Comparison of ENCODE assay signal across 1 fruit fly cellular context in genomic region chr3R:25661531-25662193, dm6.
TF ChIP-seq lines count a peak whose summit lies in the region.

TSS of gene RASSF8 (plus strand) at chr3R:25661795.

TF ChIP-seq in whole organism, embryonic, 481 proteins besides CTCF, POLR2A, EP300 and RAD21 (continued from another document and continues in another):
- TF ChIP-seq CG3281 (GFP tag; optimal IDR thresholded peaks at IDR 0.05; lab: Kevin White, UChicago) (no peak), Tbp (GFP tag; optimal IDR thresholded peaks at IDR 0.05; lab: Kevin White, UChicago) (no peak), bbx (GFP tag; IDR thresholded peaks at IDR 0.05; lab: Robert Waterston, UW; ENCODE audit: partially characterized antibody) (peak; percentile 64), CG10565 (GFP tag; optimal IDR thresholded peaks at IDR 0.05; lab: Kevin White, UChicago) (no peak), lola (GFP tag; optimal IDR thresholded peaks at IDR 0.05; lab: Kevin White, UChicago) (no peak), Max (GFP tag; optimal IDR thresholded peaks at IDR 0.05; lab: Kevin White, UChicago) (no peak), usp (GFP tag; optimal IDR thresholded peaks at IDR 0.05; lab: Kevin White, UChicago) (no peak), danr (GFP tag; IDR thresholded peaks at IDR 0.05; lab: Robert Waterston, UW) (no peak), ab (GFP tag; optimal IDR thresholded peaks at IDR 0.05; lab: Kevin White, UChicago) (no peak), CG17328 (GFP tag; IDR thresholded peaks at IDR 0.05; lab: Robert Waterston, UW) (no peak), mam (GFP tag; optimal IDR thresholded peaks at IDR 0.05; lab: Kevin White, UChicago) (peak; percentile 41), chm (GFP tag; IDR thresholded peaks at IDR 0.05; lab: Robert Waterston, UW) (no peak), Six4 (GFP tag; optimal IDR thresholded peaks at IDR 0.05; lab: Kevin White, UChicago) (no peak), Myb (GFP tag; optimal IDR thresholded peaks at IDR 0.05; lab: Kevin White, UChicago) (peak; percentile 57), rib (GFP tag; IDR thresholded peaks at IDR 0.05; lab: Robert Waterston, UW) (no peak), az2 (GFP tag; optimal IDR thresholded peaks at IDR 0.05; lab: Kevin White, UChicago) (no peak), cato (GFP tag; optimal IDR thresholded peaks at IDR 0.05; lab: Kevin White, UChicago; ENCODE audit: borderline replicate concordance) (no peak), eve (GFP tag; optimal IDR thresholded peaks at IDR 0.05; lab: Kevin White, UChicago) (no peak), CG30431 (GFP tag; optimal IDR thresholded peaks at IDR 0.05; lab: Kevin White, UChicago) (no peak), dm (GFP tag; optimal IDR thresholded peaks at IDR 0.05; lab: Kevin White, UChicago) (peak; percentile 25), CG12155 (GFP tag; optimal IDR thresholded peaks at IDR 0.05; lab: Kevin White, UChicago) (no peak), CG31441 (GFP tag; IDR thresholded peaks at IDR 0.05; lab: Robert Waterston, UW) (peak; percentile 38), CG5953 (GFP tag; IDR thresholded peaks at IDR 0.05; lab: Robert Waterston, UW) (no peak), cwo (GFP tag; optimal IDR thresholded peaks at IDR 0.05; lab: Kevin White, UChicago) (no peak), CG15601 (tag; optimal IDR thresholded peaks at IDR 0.05; lab: Kevin White, UChicago) (no peak), dmrt11E (tag; optimal IDR thresholded peaks at IDR 0.05; lab: Kevin White, UChicago) (no peak), CG7556 (GFP tag; optimal IDR thresholded peaks at IDR 0.05; lab: Kevin White, UChicago) (no peak), Antp (GFP tag; optimal IDR thresholded peaks at IDR 0.05; lab: Kevin White, UChicago) (peak; percentile 27), HLH4C (GFP tag; IDR thresholded peaks at IDR 0.05; lab: Robert Waterston, UW; ENCODE audit: partially characterized antibody) (peak; percentile 68), CkIIα-i1 (GFP tag; IDR thresholded peaks at IDR 0.05; lab: Robert Waterston, UW) (no peak), CG43689 (GFP tag; IDR thresholded peaks at IDR 0.05; lab: Robert Waterston, UW) (no peak), CG1647 (GFP tag; optimal IDR thresholded peaks at IDR 0.05; lab: Kevin White, UChicago) (peak; percentile 4), Awh (GFP tag; IDR thresholded peaks at IDR 0.05; lab: Robert Waterston, UW) (no peak), CG8944 (GFP tag; optimal IDR thresholded peaks at IDR 0.05; lab: Kevin White, UChicago) (peak; percentile 22), CG4617 (GFP tag; optimal IDR thresholded peaks at IDR 0.05; lab: Kevin White, UChicago; ENCODE audit: borderline replicate concordance) (peak; percentile 1), CG11456 (GFP tag; IDR thresholded peaks at IDR 0.05; lab: Robert Waterston, UW) (peak; percentile 62; the same call in 1 of the 3 replicates), tap (tag; optimal IDR thresholded peaks at IDR 0.05; lab: Kevin White, UChicago) (no peak), CG3065 (GFP tag; optimal IDR thresholded peaks at IDR 0.05; lab: Kevin White, UChicago) (no peak), CG5245 (GFP tag; optimal IDR thresholded peaks at IDR 0.05; lab: Kevin White, UChicago) (no peak), CG14965 (GFP tag; optimal IDR thresholded peaks at IDR 0.05; lab: Kevin White, UChicago; ENCODE audit: borderline replicate concordance) (no peak), Hr78 (GFP tag; optimal IDR thresholded peaks at IDR 0.05; lab: Kevin White, UChicago) (no peak), Scr (GFP tag; IDR thresholded peaks at IDR 0.05; lab: Robert Waterston, UW; ENCODE audit: partially characterized antibody) (peak; percentile 71), CG17802 (tag; optimal IDR thresholded peaks at IDR 0.05; lab: Kevin White, UChicago) (no peak), CG11696 (GFP tag; IDR thresholded peaks at IDR 0.05; lab: Robert Waterston, UW) (no peak), Oli (tag; optimal IDR thresholded peaks at IDR 0.05; lab: Kevin White, UChicago) (no peak), fd64A (GFP tag; optimal IDR thresholded peaks at IDR 0.05; lab: Kevin White, UChicago) (no peak), corto (GFP tag; optimal IDR thresholded peaks at IDR 0.05; lab: Kevin White, UChicago) (no peak), CG10543 (GFP tag; optimal IDR thresholded peaks at IDR 0.05; lab: Kevin White, UChicago) (no peak), ac (GFP tag; optimal IDR thresholded peaks at IDR 0.05; lab: Kevin White, UChicago) (no peak), CG14710 (tag; optimal IDR thresholded peaks at IDR 0.05; lab: Kevin White, UChicago) (peak; percentile 40), CG6654 (GFP tag; optimal IDR thresholded peaks at IDR 0.05; lab: Kevin White, UChicago) (no peak), ken (GFP tag; IDR thresholded peaks at IDR 0.05; lab: Robert Waterston, UW) (no peak), Trl (optimal IDR thresholded peaks at IDR 0.05; lab: Kevin White, UChicago) (no peak), Trl (GFP tag; optimal IDR thresholded peaks at IDR 0.05; lab: Kevin White, UChicago) (peak; percentile 20), gem (tag; optimal IDR thresholded peaks at IDR 0.05; lab: Kevin White, UChicago) (peak; percentile 31), CG1602 (GFP tag; optimal IDR thresholded peaks at IDR 0.05; lab: Kevin White, UChicago) (peak; percentile 6), bsh (GFP tag; optimal IDR thresholded peaks at IDR 0.05; lab: Kevin White, UChicago) (peak in 1 of 2 experiments; percentile 16), sim (GFP tag; IDR thresholded peaks at IDR 0.05; lab: Robert Waterston, UW) (no peak), Camta (GFP tag; optimal IDR thresholded peaks at IDR 0.05; lab: Kevin White, UChicago) (no peak), wdn (GFP tag; IDR thresholded peaks at IDR 0.05; lab: Robert Waterston, UW) (no peak), H2.0 (GFP tag; IDR thresholded peaks at IDR 0.05; lab: Robert Waterston, UW) (no peak), seq (GFP tag; IDR thresholded peaks at IDR 0.05; lab: Robert Waterston, UW) (no peak), inv (GFP tag; IDR thresholded peaks at IDR 0.05; lab: Robert Waterston, UW; ENCODE audit: partially characterized antibody) (peak; percentile 54; the same call in 1 of the 2 replicates), luna (GFP tag; optimal IDR thresholded peaks at IDR 0.05; lab: Kevin White, UChicago) (no peak), Rx (GFP tag; IDR thresholded peaks at IDR 0.05; lab: Robert Waterston, UW) (no peak), stc (GFP tag; IDR thresholded peaks at IDR 0.05; lab: Robert Waterston, UW) (no peak), Meics (GFP tag; optimal IDR thresholded peaks at IDR 0.05; lab: Kevin White, UChicago) (no peak), zen (tag; optimal IDR thresholded peaks at IDR 0.05; lab: Kevin White, UChicago) (no peak), schlank (tag; optimal IDR thresholded peaks at IDR 0.05; lab: Kevin White, UChicago) (no peak), Chrac-16 (GFP tag; optimal IDR thresholded peaks at IDR 0.05; lab: Kevin White, UChicago) (no peak), zf30C (GFP tag; optimal IDR thresholded peaks at IDR 0.05; lab: Kevin White, UChicago) (no peak), CG1024 (GFP tag; IDR thresholded peaks at IDR 0.05; lab: Robert Waterston, UW) (no peak), run (tag; optimal IDR thresholded peaks at IDR 0.05; lab: Kevin White, UChicago) (no peak), CG3995 (GFP tag; optimal IDR thresholded peaks at IDR 0.05; lab: Kevin White, UChicago) (peak; percentile 79), CG17385 (GFP tag; optimal IDR thresholded peaks at IDR 0.05; lab: Kevin White, UChicago) (peak; percentile 95), Abd-B (GFP tag; optimal IDR thresholded peaks at IDR 0.05; lab: Kevin White, UChicago) (no peak), Dref (GFP tag; IDR thresholded peaks at IDR 0.05; lab: Robert Waterston, UW) (peak; percentile 94), CG6813 (GFP tag; optimal IDR thresholded peaks at IDR 0.05; lab: Kevin White, UChicago) (no peak), dimm (GFP tag; IDR thresholded peaks at IDR 0.05; lab: Robert Waterston, UW) (no peak), Atf-2 (GFP tag; optimal IDR thresholded peaks at IDR 0.05; lab: Kevin White, UChicago) (peak; percentile 43), CG15479 (GFP tag; optimal IDR thresholded peaks at IDR 0.05; lab: Kevin White, UChicago) (no peak), peb (GFP tag; IDR thresholded peaks at IDR 0.05; lab: Robert Waterston, UW) (no peak), Ada2b (GFP tag; IDR thresholded peaks at IDR 0.05; lab: Robert Waterston, UW) (no peak), zen2 (GFP tag; IDR thresholded peaks at IDR 0.05; lab: Robert Waterston, UW; ENCODE audit: partially characterized antibody) (peak; percentile 7; the same call in 1 of the 3 replicates), Doc2 (GFP tag; IDR thresholded peaks at IDR 0.05; lab: Robert Waterston, UW) (no peak), Ravus (GFP tag; IDR thresholded peaks at IDR 0.05; lab: Robert Waterston, UW) (no peak), PHDP (tag; optimal IDR thresholded peaks at IDR 0.05; lab: Kevin White, UChicago) (peak; percentile 12), CG34376 (GFP tag; optimal IDR thresholded peaks at IDR 0.05; lab: Kevin White, UChicago) (no peak), pzg (GFP tag; optimal IDR thresholded peaks at IDR 0.05; lab: Kevin White, UChicago) (peak; percentile 39), lilli (GFP tag; optimal IDR thresholded peaks at IDR 0.05; lab: Kevin White, UChicago) (peak; percentile 61), scrt (GFP tag; optimal IDR thresholded peaks at IDR 0.05; lab: Kevin White, UChicago) (no peak), nau (GFP tag; optimal IDR thresholded peaks at IDR 0.05; lab: Kevin White, UChicago) (no peak), dan (GFP tag; IDR thresholded peaks at IDR 0.05; lab: Robert Waterston, UW) (no peak), CG14014 (GFP tag; IDR thresholded peaks at IDR 0.05; lab: Robert Waterston, UW) (no peak), nerfin-1 (tag; optimal IDR thresholded peaks at IDR 0.05; lab: Kevin White, UChicago) (peak; percentile 88), lmd (GFP tag; IDR thresholded peaks at IDR 0.05; lab: Robert Waterston, UW) (peak; percentile 45; the same call in 1 of the 2 replicates), chif (GFP tag; optimal IDR thresholded peaks at IDR 0.05; lab: Kevin White, UChicago) (no peak), hth (optimal IDR thresholded peaks at IDR 0.05; lab: Kevin White, UChicago) (no peak), CG2889 (GFP tag; IDR thresholded peaks at IDR 0.05; lab: Robert Waterston, UW) (no peak), HmgZ (tag; optimal IDR thresholded peaks at IDR 0.05; lab: Kevin White, UChicago) (peak; percentile 48), prd (optimal IDR thresholded peaks at IDR 0.05; lab: Kevin White, UChicago) (no peak), prd (GFP tag; IDR thresholded peaks at IDR 0.05; lab: Robert Waterston, UW) (0 out of 3 replicates have a peak, but pooled peaks have one; percentile 10), CG31224 (GFP tag; IDR thresholded peaks at IDR 0.05; lab: Robert Waterston, UW) (peak; percentile 26; the same call in 1 of the 2 replicates), BEAF-32 (GFP tag; optimal IDR thresholded peaks at IDR 0.05; lab: Kevin White, UChicago) (peak; percentile 77), CG15011 (GFP tag; optimal IDR thresholded peaks at IDR 0.05; lab: Kevin White, UChicago) (no peak), gt (GFP tag; IDR thresholded peaks at IDR 0.05; lab: Robert Waterston, UW) (no peak), Ssrp (tag; optimal IDR thresholded peaks at IDR 0.05; lab: Kevin White, UChicago) (no peak), gro (GFP tag; optimal IDR thresholded peaks at IDR 0.05; lab: Kevin White, UChicago) (no peak), tin (GFP tag; optimal IDR thresholded peaks at IDR 0.05; lab: Kevin White, UChicago) (peak; percentile 10), YL-1 (GFP tag; optimal IDR thresholded peaks at IDR 0.05; lab: Kevin White, UChicago) (peak; percentile 47), dpn (GFP tag; optimal IDR thresholded peaks at IDR 0.05; lab: Kevin White, UChicago) (peak; percentile 8 to 45), slou (GFP tag; optimal IDR thresholded peaks at IDR 0.05; lab: Kevin White, UChicago) (no peak), pros (GFP tag; optimal IDR thresholded peaks at IDR 0.05; lab: Kevin White, UChicago) (no peak), shn (GFP tag; optimal IDR thresholded peaks at IDR 0.05; lab: Kevin White, UChicago) (no peak), CG6791 (GFP tag; IDR thresholded peaks at IDR 0.05; lab: Robert Waterston, UW; ENCODE audit: partially characterized antibody) (peak; percentile 83), Nf-YA (GFP tag; IDR thresholded peaks at IDR 0.05; lab: Robert Waterston, UW) (no peak; the same call in 1 of the 2 replicates), dysf (GFP tag; IDR thresholded peaks at IDR 0.05; lab: Robert Waterston, UW) (peak; percentile 28; the same call in 1 of the 3 replicates), pan (optimal IDR thresholded peaks at IDR 0.05; lab: Kevin White, UChicago) (no peak), pan (GFP tag; optimal IDR thresholded peaks at IDR 0.05 in 1 of 2, IDR thresholded peaks at IDR 0.05 in 1 of 2) (no peak), fu2 (GFP tag; optimal IDR thresholded peaks at IDR 0.05; lab: Kevin White, UChicago) (no peak), Fer1 (GFP tag; optimal IDR thresholded peaks at IDR 0.05; lab: Kevin White, UChicago) (peak; percentile 44), trem (tag; optimal IDR thresholded peaks at IDR 0.05; lab: Kevin White, UChicago) (peak; percentile 15), gsb-n (tag; optimal IDR thresholded peaks at IDR 0.05; lab: Kevin White, UChicago) (no peak), CG4282 (GFP tag; optimal IDR thresholded peaks at IDR 0.05; lab: Kevin White, UChicago) (no peak), Hmx (GFP tag; optimal IDR thresholded peaks at IDR 0.05; lab: Kevin White, UChicago) (no peak), B-H1 (GFP tag; IDR thresholded peaks at IDR 0.05; lab: Robert Waterston, UW) (no peak), trh (GFP tag; optimal IDR thresholded peaks at IDR 0.05; lab: Kevin White, UChicago) (no peak), tup (GFP tag; optimal IDR thresholded peaks at IDR 0.05; lab: Kevin White, UChicago) (no peak), disco-r (GFP tag; optimal IDR thresholded peaks at IDR 0.05; lab: Kevin White, UChicago) (no peak), unc-4 (GFP tag; IDR thresholded peaks at IDR 0.05; lab: Robert Waterston, UW; ENCODE audit: partially characterized antibody) (peak; percentile 61), vfl (GFP tag; optimal IDR thresholded peaks at IDR 0.05; lab: Kevin White, UChicago) (no peak), so (GFP tag; IDR thresholded peaks at IDR 0.05; lab: Robert Waterston, UW) (no peak), BtbVII (GFP tag; optimal IDR thresholded peaks at IDR 0.05; lab: Kevin White, UChicago) (no peak), chinmo (GFP tag; IDR thresholded peaks at IDR 0.05; lab: Robert Waterston, UW; ENCODE audit: partially characterized antibody) (peak; percentile 90), ssp (GFP tag; IDR thresholded peaks at IDR 0.05; lab: Robert Waterston, UW) (no peak), Med (GFP tag; lab: Kevin White, UChicago) (peak; percentile 79), ham (GFP tag; IDR thresholded peaks at IDR 0.05; lab: Robert Waterston, UW) (no peak)
